Fruit fly (Drosophila melanogaster) whole organism, wandering third instar larva: Measurements from ENCODE around the gene CG11168.

Source experiments
- Abd-B ChIP-seq: fragments of >200 bp; optimal IDR thresholded peaks from 2 replicates; lab custom pipeline; 2017; ENCODE audit warnings: missing biosample characterization, missing genetic modification characterization
- CG32264 ChIP-seq: fragments of 200-800 bp; sonication (Bioruptor generic); optimal IDR thresholded peaks from 2 replicates; lab custom pipeline; 2016; ENCODE audit warnings: missing biosample characterization, missing genetic modification characterization
- CG9705 ChIP-seq: fragments of 200-800 bp; sonication (Bioruptor generic); optimal IDR thresholded peaks from 2 replicates; lab custom pipeline; 2018; ENCODE audit warnings: missing biosample characterization, mild to moderate bottlenecking, missing genetic modification characterization
- CrebA ChIP-seq: fragments of 200-800 bp; sonication (Bioruptor generic); optimal IDR thresholded peaks from 2 replicates; lab custom pipeline; 2016; ENCODE audit warnings: missing biosample characterization, mild to moderate bottlenecking, missing genetic modification characterization, borderline replicate concordance
- Dfd ChIP-seq: fragments of >200 bp; optimal IDR thresholded peaks from 2 replicates; lab custom pipeline; 2017; ENCODE audit warnings: missing biosample characterization, missing genetic modification characterization
- Dif ChIP-seq: fragments of 200-275, 200-300 bp; sonication (Bioruptor generic); optimal IDR thresholded peaks from 2 replicates; lab custom pipeline; 2018; ENCODE audit warnings: missing biosample characterization, missing genetic modification characterization; ENCODE audit not compliant: partially characterized antibody
- GATAd ChIP-seq: sonication (Bioruptor generic); optimal IDR thresholded peaks from 2 replicates; lab custom pipeline; 2016; ENCODE audit warnings: missing biosample characterization, missing genetic modification characterization
- HLH106 ChIP-seq: fragments of 200-800 bp; optimal IDR thresholded peaks from 3 replicates; lab custom pipeline; 2019; ENCODE audit warnings: missing biosample characterization, mild to moderate bottlenecking, missing genetic modification characterization, moderate library complexity
- Hnf4 ChIP-seq: fragments of 200-800 bp; sonication (Bioruptor generic); optimal IDR thresholded peaks from 2 replicates; lab custom pipeline; 2016; ENCODE audit warnings: missing biosample characterization, mild to moderate bottlenecking, missing genetic modification characterization
- Hr78 ChIP-seq: fragments of >200 bp; optimal IDR thresholded peaks from 2 replicates; lab custom pipeline; 2017; ENCODE audit warnings: missing biosample characterization, missing genetic modification characterization
- Hr83 ChIP-seq: fragments of 200-300 bp; sonication (Bioruptor generic); optimal IDR thresholded peaks from 2 replicates; lab custom pipeline; 2016; ENCODE audit warnings: missing biosample characterization, mild to moderate bottlenecking, missing genetic modification characterization, moderate library complexity; ENCODE audit not compliant: poor library complexity, severe bottlenecking
- Jra ChIP-seq: sonication (Bioruptor generic); optimal IDR thresholded peaks from 2 replicates; lab custom pipeline; 2016; ENCODE audit warnings: missing biosample characterization, missing genetic modification characterization
- Mio ChIP-seq: sonication (Bioruptor generic); optimal IDR thresholded peaks from 2 replicates; lab custom pipeline; 2016; ENCODE audit warnings: missing biosample characterization, missing genetic modification characterization
- Myc ChIP-seq: fragments of >200 bp; optimal IDR thresholded peaks from 2 replicates; lab custom pipeline; 2017
- N ChIP-seq: fragments of >200 bp; optimal IDR thresholded peaks from 2 replicates; lab custom pipeline; 2018; ENCODE audit warnings: missing biosample characterization, missing external identifiers, missing genetic modification characterization
- OdsH ChIP-seq: fragments of 200-800 bp; sonication (Bioruptor generic); optimal IDR thresholded peaks from 2 replicates; lab custom pipeline; 2016; ENCODE audit warnings: missing biosample characterization, mild to moderate bottlenecking, missing genetic modification characterization
- Rel ChIP-seq, 2 experiments: fragments of 200-800 bp; sonication (Bioruptor generic) in 1 of 2; optimal IDR thresholded peaks; 2 replicates in 1 of 2; 3 replicates in 1 of 2; lab custom pipeline; 2016 to 2019; ENCODE audit warnings: mild to moderate bottlenecking in 2 of 2, missing biosample characterization in 2 of 2, missing genetic modification characterization in 2 of 2, moderate library complexity in 1 of 2
- Sp1 ChIP-seq: fragments of 200-800 bp; sonication (Bioruptor generic); optimal IDR thresholded peaks from 3 replicates; lab custom pipeline; 2019; ENCODE audit warnings: missing biosample characterization, mild to moderate bottlenecking, missing genetic modification characterization, moderate library complexity
- Vsx2 ChIP-seq: fragments of 200-300, 225-300 bp; sonication (Bioruptor generic); optimal IDR thresholded peaks from 2 replicates; lab custom pipeline; 2018; ENCODE audit warnings: missing biosample characterization, missing genetic modification characterization; ENCODE audit not compliant: partially characterized antibody
- br ChIP-seq: fragments of 200-800 bp; sonication (Bioruptor generic); optimal IDR thresholded peaks from 2 replicates; lab custom pipeline; 2016; ENCODE audit warnings: missing biosample characterization, missing genetic modification characterization
- brk ChIP-seq: fragments of 200-800 bp; sonication (Bioruptor generic); optimal IDR thresholded peaks from 2 replicates; lab custom pipeline; 2016; ENCODE audit warnings: missing biosample characterization, mild to moderate bottlenecking, missing genetic modification characterization
- dl ChIP-seq, 2 experiments: fragments of 175-275, 200-275 bp in 1 of 2; fragments of 200-275 bp in 1 of 2; sonication (Bioruptor generic); optimal IDR thresholded peaks; lab custom pipeline; 2018; ENCODE audit warnings: mild to moderate bottlenecking in 2 of 2, missing biosample characterization in 2 of 2, missing genetic modification characterization in 2 of 2, moderate library complexity in 2 of 2; ENCODE audit not compliant: partially characterized antibody in 2 of 2, insufficient read depth in 1 of 2
- dmrt93B ChIP-seq: fragments of 200-800 bp; sonication (Bioruptor generic); optimal IDR thresholded peaks from 2 replicates; lab custom pipeline; 2018; ENCODE audit warnings: missing biosample characterization, mild to moderate bottlenecking, missing genetic modification characterization
- dsf ChIP-seq: sonication (Bioruptor generic); optimal IDR thresholded peaks from 2 replicates; lab custom pipeline; 2016; ENCODE audit warnings: missing biosample characterization, missing genetic modification characterization, borderline replicate concordance
- ey ChIP-seq: fragments of 200-800 bp; sonication (Bioruptor generic); optimal IDR thresholded peaks from 2 replicates; lab custom pipeline; 2016; ENCODE audit warnings: missing biosample characterization, missing genetic modification characterization
- foxo ChIP-seq, 2 experiments: fragments of 200-800 bp; sonication (Bioruptor generic); optimal IDR thresholded peaks; 2 replicates in 1 of 2; 3 replicates in 1 of 2; lab custom pipeline; 2016 to 2017; ENCODE audit warnings: missing biosample characterization in 2 of 2, missing genetic modification characterization in 2 of 2
- fru ChIP-seq: fragments of 200-800 bp; sonication (Bioruptor generic); optimal IDR thresholded peaks from 3 replicates; lab custom pipeline; 2016; ENCODE audit warnings: missing biosample characterization, mild to moderate bottlenecking, missing genetic modification characterization
- h ChIP-seq: fragments of 200-800 bp; sonication (Bioruptor generic); optimal IDR thresholded peaks from 3 replicates; lab custom pipeline; 2016; ENCODE audit warnings: missing biosample characterization, mild to moderate bottlenecking, missing genetic modification characterization
- jim ChIP-seq: fragments of 175-275, 200-325 bp; sonication (Bioruptor generic); optimal IDR thresholded peaks from 2 replicates; lab custom pipeline; 2016; ENCODE audit warnings: missing biosample characterization, mild to moderate bottlenecking, missing genetic modification characterization
- lola ChIP-seq: fragments of >200 bp; optimal IDR thresholded peaks from 2 replicates; lab custom pipeline; 2017; ENCODE audit warnings: missing biosample characterization, missing genetic modification characterization
- pan ChIP-seq: fragments of >200 bp; optimal IDR thresholded peaks from 2 replicates; lab custom pipeline; 2017
- psq ChIP-seq: fragments of 200-800 bp; sonication (Bioruptor generic); optimal IDR thresholded peaks from 3 replicates; lab custom pipeline; 2017; ENCODE audit warnings: missing biosample characterization, mild to moderate bottlenecking, missing genetic modification characterization, moderate library complexity
- rgr ChIP-seq: fragments of 200-800 bp; sonication (Bioruptor generic); optimal IDR thresholded peaks from 3 replicates; lab custom pipeline; 2016; ENCODE audit warnings: missing biosample characterization, mild to moderate bottlenecking, missing genetic modification characterization
- sage ChIP-seq: fragments of 200-800 bp; sonication (Bioruptor generic); optimal IDR thresholded peaks from 2 replicates; lab custom pipeline; 2016; ENCODE audit warnings: missing biosample characterization, mild to moderate bottlenecking, missing genetic modification characterization
- sv ChIP-seq: fragments of 200-800 bp; sonication (Bioruptor generic); optimal IDR thresholded peaks from 3 replicates; lab custom pipeline; 2016; ENCODE audit warnings: missing biosample characterization, missing genetic modification characterization
- tai ChIP-seq: sonication (Bioruptor generic); optimal IDR thresholded peaks from 2 replicates; lab custom pipeline; 2016; ENCODE audit warnings: missing biosample characterization, missing genetic modification characterization
- usp ChIP-seq: fragments of >200 bp; optimal IDR thresholded peaks from 2 replicates; lab custom pipeline; 2017; ENCODE audit warnings: missing biosample characterization, missing genetic modification characterization
- woc ChIP-seq: sonication (Bioruptor generic); optimal IDR thresholded peaks from 2 replicates; lab custom pipeline; 2016; ENCODE audit warnings: missing biosample characterization, mild to moderate bottlenecking, missing genetic modification characterization

The CG11168 gene

dm6 chr3R:24890919-24891318 is 27.0 kb upstream of the CG11168 start:
- TF ChIP-seq psq (no peak), CG32264 (GFP tag; lab: Kevin White, UChicago) (no peak), Hnf4 (GFP tag; lab: Kevin White, UChicago) (no peak), GATAd (GFP tag; lab: Kevin White, UChicago) (no peak), sv (GFP tag; lab: Kevin White, UChicago) (no peak), rgr (no peak), jim (GFP tag; lab: Kevin White, UChicago) (no peak), OdsH (GFP tag; lab: Kevin White, UChicago) (no peak), Abd-B (GFP tag; lab: Kevin White, UChicago) (no peak), fru (GFP tag; lab: Kevin White, UChicago) (no peak), Myc (lab: Kevin White, UChicago) (no peak), Hr78 (no peak), brk (no peak), lola (GFP tag; lab: Kevin White, UChicago) (no peak), Dfd (no peak), dsf (GFP tag; lab: Kevin White, UChicago) (no peak)
- TF ChIP-seq, all 38 proteins: peak for 0

dm6 chr3R:24893320-24893955 is 24.5 kb upstream of the CG11168 start:
- peak; percentile 11 for TF ChIP-seq br (GFP tag; lab: Kevin White, UChicago)
- no peak for TF ChIP-seq Abd-B (GFP tag; lab: Kevin White, UChicago)
- TF ChIP-seq foxo (GFP tag; optimal IDR thresholded peaks at IDR 0.05; lab: Kevin White, UChicago) = peak in 1 of 2 experiments; percentile 88
- peak; percentile 43 for TF ChIP-seq CG9705 (GFP tag; lab: Kevin White, UChicago)
- TF ChIP-seq lola (GFP tag; lab: Kevin White, UChicago) = no peak
- TF ChIP-seq N (GFP tag; lab: Kevin White, UChicago) = no peak
- peak; percentile 73 for TF ChIP-seq h (GFP tag; lab: Kevin White, UChicago)
- peak; percentile 89 for TF ChIP-seq OdsH (GFP tag; lab: Kevin White, UChicago)
- peak; percentile 66 for TF ChIP-seq dmrt93B (GFP tag; lab: Kevin White, UChicago)
- TF ChIP-seq usp (GFP tag; lab: Kevin White, UChicago) = no peak
- no peak for TF ChIP-seq Myc (lab: Kevin White, UChicago)
- TF ChIP-seq Mio (GFP tag; lab: Kevin White, UChicago) = no peak
- TF ChIP-seq Vsx2 = peak; percentile 0
- no peak for TF ChIP-seq Dif (GFP tag; lab: Kevin White, UChicago)
- TF ChIP-seq Sp1 = peak; percentile 94
- TF ChIP-seq GATAd (GFP tag; lab: Kevin White, UChicago) = no peak
- no peak for TF ChIP-seq tai (GFP tag; lab: Kevin White, UChicago)
- TF ChIP-seq pan (lab: Kevin White, UChicago) = no peak
- no peak for TF ChIP-seq Dfd
- TF ChIP-seq woc (GFP tag; lab: Kevin White, UChicago) = peak; percentile 37
- TF ChIP-seq Jra = peak; percentile 14
- no peak for TF ChIP-seq CG32264 (GFP tag; lab: Kevin White, UChicago)
- TF ChIP-seq Hr78 = no peak
- TF ChIP-seq fru (GFP tag; lab: Kevin White, UChicago) = peak; percentile 82
- no peak for TF ChIP-seq brk
- TF ChIP-seq rgr = peak; percentile 77
- TF ChIP-seq dl (GFP tag; optimal IDR thresholded peaks at IDR 0.05; lab: Kevin White, UChicago; ENCODE audit: insufficient read depth in 1 of 2, partially characterized antibody in 2 of 2) = no peak
- no peak for TF ChIP-seq Hr83 (GFP tag; lab: Kevin White, UChicago)
- TF ChIP-seq CrebA (GFP tag; lab: Kevin White, UChicago) = peak; percentile 9
- peak; percentile 35 for TF ChIP-seq ey (GFP tag; lab: Kevin White, UChicago)
- peak; percentile 87 for TF ChIP-seq psq
- TF ChIP-seq Rel (GFP tag; optimal IDR thresholded peaks at IDR 0.05; lab: Kevin White, UChicago) = peak; percentile 48
- TF ChIP-seq Rel (tag; optimal IDR thresholded peaks at IDR 0.05; lab: Kevin White, UChicago) = peak; percentile 39
- peak; percentile 2 for TF ChIP-seq sage (GFP tag; lab: Kevin White, UChicago)
- TF ChIP-seq dsf (GFP tag; lab: Kevin White, UChicago) = peak; percentile 16
- peak; percentile 91 for TF ChIP-seq HLH106
- peak; percentile 44 for TF ChIP-seq sv (GFP tag; lab: Kevin White, UChicago)
- no peak for TF ChIP-seq jim (GFP tag; lab: Kevin White, UChicago)
- no peak for TF ChIP-seq Hnf4 (GFP tag; lab: Kevin White, UChicago)
